Worm (Caenorhabditis elegans) whole organism, L2 larva: ENCODE results near the gene lin-39.

Experiments used
- C34F6.9 ChIP-seq: fragments of 150-350 bp; optimal IDR thresholded peaks from 2 replicates; lab custom pipeline; 2014; ENCODE audit warnings: missing biosample characterization, missing genetic modification characterization
- F13H6.1 ChIP-seq: sonication (generic microtip); optimal IDR thresholded peaks from 2 replicates; lab custom pipeline; 2016; ENCODE audit warnings: missing genetic modification characterization, missing compliant biosample characterization
- R02D3.7 ChIP-seq: fragments of 150-350 bp; optimal IDR thresholded peaks from 2 replicates; lab custom pipeline; 2014; ENCODE audit warnings: missing biosample characterization, missing genetic modification characterization
- Y55F3AM.14 ChIP-seq: fragments of 200-800 bp; sonication (Bioruptor generic); optimal IDR thresholded peaks from 2 replicates; lab custom pipeline; 2018; ENCODE audit warnings: mild to moderate bottlenecking, missing genetic modification characterization, missing compliant biosample characterization
- ZK546.5 ChIP-seq: sonication (generic microtip); optimal IDR thresholded peaks from 2 replicates; lab custom pipeline; 2017; ENCODE audit warnings: missing biosample characterization, missing genetic modification characterization
- alr-1 ChIP-seq: fragments of 150-350 bp; optimal IDR thresholded peaks from 2 replicates; lab custom pipeline; 2014; ENCODE audit warnings: missing biosample characterization, missing genetic modification characterization
- ama-1 ChIP-seq: fragments of 150-350 bp; optimal IDR thresholded peaks from 2 replicates; lab custom pipeline; 2018; ENCODE audit warnings: inconsistent platforms
- blmp-1 ChIP-seq: sonication (generic microtip); optimal IDR thresholded peaks from 2 replicates; lab custom pipeline; 2017; ENCODE audit warnings: missing genetic modification characterization, mild to moderate bottlenecking, missing compliant biosample characterization, antibody characterized with exemption, moderate library complexity; ENCODE audit not compliant: insufficient read depth
- ceh-16 ChIP-seq: fragments of 150-350 bp; optimal IDR thresholded peaks from 2 replicates; lab custom pipeline; 2014; ENCODE audit warnings: missing biosample characterization, missing genetic modification characterization
- ceh-82 ChIP-seq: fragments of 150-350 bp; optimal IDR thresholded peaks from 2 replicates; lab custom pipeline; 2014; ENCODE audit warnings: missing biosample characterization, missing genetic modification characterization
- crh-2 ChIP-seq: sonication (generic microtip); optimal IDR thresholded peaks from 2 replicates; lab custom pipeline; 2017; ENCODE audit warnings: missing biosample characterization, missing genetic modification characterization
- elt-1 ChIP-seq: fragments of 150-350 bp; optimal IDR thresholded peaks from 2 replicates; lab custom pipeline; 2014; ENCODE audit warnings: missing biosample characterization, missing genetic modification characterization
- elt-3 ChIP-seq: sonication (generic microtip); optimal IDR thresholded peaks from 2 replicates; lab custom pipeline; 2017; ENCODE audit warnings: missing biosample characterization, missing genetic modification characterization
- fos-1 ChIP-seq: fragments of 150-350 bp; optimal IDR thresholded peaks from 2 replicates; lab custom pipeline; 2014; ENCODE audit warnings: missing biosample characterization, missing genetic modification characterization
- gmeb-1 ChIP-seq: fragments of 150-350 bp; optimal IDR thresholded peaks from 2 replicates; lab custom pipeline; 2014; ENCODE audit warnings: missing biosample characterization, missing genetic modification characterization
- lin-11 ChIP-seq: fragments of 150-350 bp; sonication (generic microtip); optimal IDR thresholded peaks from 2 replicates; lab custom pipeline; 2014; ENCODE audit warnings: missing biosample characterization, missing genetic modification characterization, inconsistent platforms, mixed read lengths
- lin-13 ChIP-seq: fragments of 150-350 bp; optimal IDR thresholded peaks from 2 replicates; lab custom pipeline; 2014; ENCODE audit warnings: missing biosample characterization, missing genetic modification reagents, missing genetic modification characterization
- lsy-2 ChIP-seq, 2 experiments: fragments of 150-350 bp in 1 of 2; sonication (generic microtip) in 1 of 2; optimal IDR thresholded peaks; 2 replicates each; lab custom pipeline; 2014 to 2017; ENCODE audit warnings: missing biosample characterization in 2 of 2, missing genetic modification characterization in 2 of 2
- mab-5 ChIP-seq: fragments of 150-350 bp; optimal IDR thresholded peaks from 2 replicates; lab custom pipeline; 2014; ENCODE audit warnings: missing biosample characterization, missing genetic modification characterization
- mdl-1 ChIP-seq, 2 experiments: fragments of 150-350 bp in 1 of 2; sonication (generic microtip) in 1 of 2; optimal IDR thresholded peaks; 2 replicates each; lab custom pipeline; 2017; ENCODE audit warnings: missing biosample characterization in 2 of 2, missing genetic modification characterization in 2 of 2
- nhr-129 ChIP-seq: fragments of 150-350 bp; optimal IDR thresholded peaks from 2 replicates; lab custom pipeline; 2014; ENCODE audit warnings: missing biosample characterization, missing genetic modification characterization
- nhr-23 ChIP-seq: fragments of 150-350 bp; optimal IDR thresholded peaks from 2 replicates; lab custom pipeline; 2014; ENCODE audit warnings: missing biosample characterization, missing genetic modification reagents, missing genetic modification characterization
- nhr-237 ChIP-seq: fragments of 150-350 bp; optimal IDR thresholded peaks from 2 replicates; lab custom pipeline; 2014; ENCODE audit warnings: missing biosample characterization, missing genetic modification characterization
- nhr-25 ChIP-seq: fragments of 150-350 bp; sonication (generic microtip); optimal IDR thresholded peaks from 3 replicates; lab custom pipeline; 2014; ENCODE audit warnings: missing biosample characterization, missing genetic modification characterization
- nhr-6 ChIP-seq: fragments of 150-350 bp; optimal IDR thresholded peaks from 2 replicates; lab custom pipeline; 2014; ENCODE audit warnings: missing biosample characterization, missing genetic modification characterization
- peb-1 ChIP-seq: fragments of 150-350 bp; optimal IDR thresholded peaks from 2 replicates; lab custom pipeline; 2014; ENCODE audit warnings: missing biosample characterization, missing genetic modification characterization
- sem-4 ChIP-seq: fragments of 150-350 bp; optimal IDR thresholded peaks from 2 replicates; lab custom pipeline; 2014; ENCODE audit warnings: missing biosample characterization, missing genetic modification reagents, missing genetic modification characterization
- sma-3 ChIP-seq: sonication (generic microtip); optimal IDR thresholded peaks from 2 replicates; lab custom pipeline; 2016; ENCODE audit warnings: missing genetic modification reagents, missing genetic modification characterization, missing compliant biosample characterization
- sma-9 ChIP-seq, 2 experiments: fragments of 150-350 bp in 1 of 2; sonication (generic microtip) in 1 of 2; optimal IDR thresholded peaks; 2 replicates each; lab custom pipeline; 2014 to 2016; ENCODE audit warnings: missing genetic modification characterization in 2 of 2, mild to moderate bottlenecking in 1 of 2, missing biosample characterization in 1 of 2, missing compliant biosample characterization in 1 of 2, missing genetic modification reagents in 1 of 2, moderate library complexity in 1 of 2
- snpc-4 ChIP-seq: fragments of 150-350 bp; optimal IDR thresholded peaks from 2 replicates; lab custom pipeline; 2014; ENCODE audit warnings: missing biosample characterization, missing genetic modification characterization
- unc-39 ChIP-seq: fragments of 150-350 bp; optimal IDR thresholded peaks from 2 replicates; lab custom pipeline; 2014; ENCODE audit warnings: missing biosample characterization, missing genetic modification characterization
- unc-55 ChIP-seq: fragments of 150-350 bp; sonication (generic microtip); optimal IDR thresholded peaks from 3 replicates; lab custom pipeline; 2014; ENCODE audit warnings: missing biosample characterization, missing genetic modification reagents, missing genetic modification characterization
- unc-62 ChIP-seq: fragments of 150-350 bp; optimal IDR thresholded peaks from 2 replicates; lab custom pipeline; 2014; ENCODE audit warnings: missing biosample characterization, missing genetic modification reagents, missing genetic modification characterization
- zag-1 ChIP-seq: fragments of 150-350 bp; optimal IDR thresholded peaks from 2 replicates; lab custom pipeline; 2014; ENCODE audit warnings: missing biosample characterization, missing genetic modification characterization
- ztf-1 ChIP-seq: fragments of 200-800 bp; sonication (Bioruptor generic); conservative IDR thresholded peaks from 2 replicates; pipeline ENCODE4 v1.3.6; 2022; ENCODE audit warnings: missing genetic modification characterization, missing compliant biosample characterization
- ztf-11 ChIP-seq: sonication (generic microtip); optimal IDR thresholded peaks from 2 replicates; lab custom pipeline; 2017; ENCODE audit warnings: missing biosample characterization, missing genetic modification characterization
- ztf-4 ChIP-seq: fragments of 150-350 bp; optimal IDR thresholded peaks from 2 replicates; lab custom pipeline; 2014; ENCODE audit warnings: missing biosample characterization, missing genetic modification characterization

The lin-39 gene

ce11 chrIII:7536559-7536958, at the start of gene lin-39:
lin-39 (minus strand) TSS chrIII:7536632.
- peak; percentile 5 for TF ChIP-seq nhr-129 (tag; lab: Kevin White, UChicago)
- peak in 1 of 2 experiments; percentile 56 for TF ChIP-seq mdl-1 (tag; optimal IDR thresholded peaks at IDR 0.05; lab: Kevin White, UChicago)
- no peak for TF ChIP-seq gmeb-1 (tag; lab: Kevin White, UChicago)
- TF ChIP-seq lsy-2 (tag; optimal IDR thresholded peaks at IDR 0.05; lab: Kevin White, UChicago), result peak in 1 of 2 experiments; percentile 38
- TF ChIP-seq sem-4, result no peak
- TF ChIP-seq unc-55, result peak; percentile 35
- TF ChIP-seq elt-3 (tag; lab: Kevin White, UChicago), result no peak
- TF ChIP-seq mab-5, result peak; percentile 36
- no peak for TF ChIP-seq F13H6.1 (tag; lab: Kevin White, UChicago)

- TF ChIP-seq lsy-2 (tag; optimal IDR thresholded peaks at IDR 0.05; lab: Kevin White, UChicago) (peak; percentile 29 to 71), lin-11 (peak; percentile 3), R02D3.7 (peak; percentile 27), peb-1 (tag; lab: Kevin White, UChicago) (no peak), C34F6.9 (tag; lab: Kevin White, UChicago) (peak; percentile 17), nhr-129 (tag; lab: Kevin White, UChicago) (peak; percentile 24), fos-1 (no peak)
Measured at ce11 chrIII:7584131-7584646, 47.8 kb upstream of the lin-39 start, which contains the start of gene cup-5. cup-5 (plus strand) TSS chrIII:7584181.

- TF ChIP-seq alr-1 (no peak), unc-39 (tag; lab: Kevin White, UChicago) (no peak), nhr-6 (tag; lab: Kevin White, UChicago) (no peak), nhr-129 (tag; lab: Kevin White, UChicago) (no peak), lin-11 (no peak), nhr-237 (no peak), ztf-4 (no peak), nhr-23 (no peak)
Measured at ce11 chrIII:7582885-7583284, 46.5 kb upstream of the lin-39 start, which contains the start of gene R13A5.10. R13A5.10 (minus strand) TSS chrIII:7582985.

ce11 chrIII:7580586-7580985, 44.2 kb upstream of the lin-39 start:
- TF ChIP-seq zag-1 (tag; lab: Kevin White, UChicago), result peak; percentile 29
- TF ChIP-seq Y55F3AM.14 (GFP tag; lab: Kevin White, UChicago), result peak; percentile 48
- TF ChIP-seq C34F6.9 (tag; lab: Kevin White, UChicago), result peak; percentile 82
- peak; percentile 40 for TF ChIP-seq crh-2 (tag; lab: Kevin White, UChicago)
- no peak for TF ChIP-seq ztf-11
- peak; percentile 30 for TF ChIP-seq F13H6.1 (tag; lab: Kevin White, UChicago)
- TF ChIP-seq unc-39 (tag; lab: Kevin White, UChicago), result no peak
- TF ChIP-seq lin-11, result peak; percentile 30
- peak in 1 of 2 experiments; percentile 66 for TF ChIP-seq lsy-2 (tag; optimal IDR thresholded peaks at IDR 0.05; lab: Kevin White, UChicago)
- peak; percentile 52 for TF ChIP-seq nhr-129 (tag; lab: Kevin White, UChicago)
- TF ChIP-seq sma-3 (GFP tag; lab: Kevin White, UChicago), result no peak
- peak; percentile 3 for TF ChIP-seq snpc-4 (tag; lab: Kevin White, UChicago)
- peak; percentile 89 for TF ChIP-seq unc-55
- no peak for TF ChIP-seq alr-1
- no peak for TF ChIP-seq sem-4

- TF ChIP-seq nhr-25 (tag; lab: Kevin White, UChicago) (no peak), C34F6.9 (tag; lab: Kevin White, UChicago) (peak; percentile 11), Y55F3AM.14 (GFP tag; lab: Kevin White, UChicago) (no peak), zag-1 (tag; lab: Kevin White, UChicago) (no peak), R02D3.7 (no peak), sem-4 (no peak), crh-2 (tag; lab: Kevin White, UChicago) (peak; percentile 6), sma-9 (GFP tag; optimal IDR thresholded peaks at IDR 0.05; lab: Kevin White, UChicago) (peak; percentile 22), sma-9 (tag; optimal IDR thresholded peaks at IDR 0.05; lab: Kevin White, UChicago) (no peak), lsy-2 (tag; optimal IDR thresholded peaks at IDR 0.05; lab: Kevin White, UChicago) (peak in 1 of 2 experiments; percentile 3)
Measured at ce11 chrIII:7579324-7579723, 42.9 kb upstream of the lin-39 start, which contains the start of gene mfsd-6. mfsd-6 (minus strand) TSS chrIII:7579411.

ce11 chrIII:7572781-7573400, 36.5 kb upstream of the lin-39 start, which contains the start of the genes rpl-9 and lpd-7:
rpl-9 (minus strand) TSS chrIII:7572831.
lpd-7 (plus strand) TSS chrIII:7573350.
- TF ChIP-seq C34F6.9 (tag; lab: Kevin White, UChicago) (peak; percentile 93), ztf-1 (GFP tag; lab: Robert Waterston, UW) (no peak), ZK546.5 (tag; lab: Kevin White, UChicago) (no peak), sem-4 (peak; percentile 42), F13H6.1 (tag; lab: Kevin White, UChicago) (peak; percentile 60), sma-9 (GFP tag; optimal IDR thresholded peaks at IDR 0.05; lab: Kevin White, UChicago) (peak; percentile 74), sma-9 (tag; optimal IDR thresholded peaks at IDR 0.05; lab: Kevin White, UChicago) (no peak), lin-11 (peak; percentile 72), mab-5 (peak; percentile 39), lin-13 (GFP tag; lab: Kevin White, UChicago) (peak; percentile 89), ceh-16 (peak; percentile 20), ceh-82 (no peak), ama-1 (lab: Kevin White, UChicago) (peak; percentile 75), unc-39 (tag; lab: Kevin White, UChicago) (no peak), lsy-2 (tag; optimal IDR thresholded peaks at IDR 0.05; lab: Kevin White, UChicago) (peak; percentile 65 to 91), nhr-129 (tag; lab: Kevin White, UChicago) (peak; percentile 97), snpc-4 (tag; lab: Kevin White, UChicago) (peak; percentile 56), unc-62 (no peak), nhr-6 (tag; lab: Kevin White, UChicago) (peak; percentile 77), elt-1 (tag; lab: Kevin White, UChicago) (no peak), sma-3 (GFP tag; lab: Kevin White, UChicago) (peak; percentile 62), zag-1 (tag; lab: Kevin White, UChicago) (peak; percentile 67), blmp-1 (tag; lab: Kevin White, UChicago) (peak; percentile 72)
